Fruit fly (Drosophila melanogaster) whole organism, pupa: Measurements from ENCODE around the gene CG7872.

ENCODE experiments used
- CG10348 ChIP-seq: fragments of 200-800 bp; sonication (Bioruptor generic); IDR thresholded peaks from 2 replicates; pipeline ENCODE4 v1.3.6; 2022; ENCODE audit warnings: missing biosample characterization, missing genetic modification characterization
- CG12605 ChIP-seq: fragments of 200-800 bp; sonication (Bioruptor generic); IDR thresholded peaks from 2 replicates; pipeline ENCODE4 v1.3.6; 2022; ENCODE audit warnings: missing biosample characterization, missing genetic modification characterization
- CG13204 ChIP-seq: fragments of 200-800 bp; sonication (Bioruptor generic); optimal IDR thresholded peaks from 2 replicates; lab custom pipeline; 2018; ENCODE audit warnings: missing biosample characterization, mild to moderate bottlenecking, missing genetic modification characterization, moderate library complexity
- CG14655 ChIP-seq: fragments of 200-800 bp; sonication (Bioruptor generic); optimal IDR thresholded peaks from 3 replicates; lab custom pipeline; 2017; ENCODE audit warnings: mild to moderate bottlenecking, missing biosample characterization, missing genetic modification reagents, missing genetic modification characterization
- CG15710 ChIP-seq: fragments of 200-800 bp; sonication (Bioruptor generic); optimal IDR thresholded peaks from 2 replicates; lab custom pipeline; 2018; ENCODE audit warnings: missing biosample characterization, mild to moderate bottlenecking, missing genetic modification characterization, moderate library complexity
- CG17806 ChIP-seq: fragments of 200-800 bp; sonication (Bioruptor generic); optimal IDR thresholded peaks from 2 replicates; lab custom pipeline; 2018; ENCODE audit warnings: missing biosample characterization, mild to moderate bottlenecking, missing genetic modification characterization, moderate library complexity
- CG32121 ChIP-seq: fragments of 200-800 bp; sonication (Bioruptor generic); IDR thresholded peaks from 2 replicates; pipeline ENCODE4 v1.3.6; 2022; ENCODE audit warnings: missing biosample characterization, missing genetic modification characterization
- CG34367 ChIP-seq: fragments of 200-800 bp; sonication (Bioruptor generic); optimal IDR thresholded peaks from 2 replicates; lab custom pipeline; 2018; ENCODE audit warnings: missing biosample characterization, mild to moderate bottlenecking, missing genetic modification characterization
- CG4496 ChIP-seq: fragments of 200-800 bp; sonication (Bioruptor generic); IDR thresholded peaks from 3 replicates; pipeline ENCODE4 v1.3.6; 2022; ENCODE audit warnings: missing biosample characterization, missing genetic modification characterization
- CG8159 ChIP-seq: fragments of 200-800 bp; sonication (Bioruptor generic); optimal IDR thresholded peaks from 3 replicates; lab custom pipeline; 2018; ENCODE audit warnings: missing biosample characterization, mild to moderate bottlenecking, missing genetic modification characterization, moderate library complexity
- CG8301 ChIP-seq: fragments of 200-800 bp; sonication (Bioruptor generic); optimal IDR thresholded peaks from 2 replicates; lab custom pipeline; 2018; ENCODE audit warnings: missing biosample characterization, mild to moderate bottlenecking, missing genetic modification characterization
- CG9948 ChIP-seq: fragments of 200-800 bp; sonication (Bioruptor generic); optimal IDR thresholded peaks from 2 replicates; lab custom pipeline; 2018; ENCODE audit warnings: missing biosample characterization, mild to moderate bottlenecking, missing genetic modification characterization, moderate library complexity
- D1 ChIP-seq: fragments of 200-800 bp; sonication (Bioruptor generic); optimal IDR thresholded peaks from 2 replicates; lab custom pipeline; 2018; ENCODE audit warnings: missing biosample characterization, mild to moderate bottlenecking, missing genetic modification characterization, moderate library complexity
- EcR ChIP-seq: fragments of 200-800 bp; sonication (Bioruptor generic); optimal IDR thresholded peaks from 3 replicates; lab custom pipeline; 2019; ENCODE audit warnings: missing biosample characterization, missing genetic modification characterization, mild to moderate bottlenecking, moderate library complexity, missing genetic modification reagents
- Ets98B ChIP-seq: fragments of 200-800 bp; sonication (Bioruptor generic); IDR thresholded peaks from 2 replicates; pipeline ENCODE4 v1.3.6; 2022; ENCODE audit warnings: missing biosample characterization, missing genetic modification characterization
- Pif1A ChIP-seq: fragments of 200-800 bp; sonication (Bioruptor generic); optimal IDR thresholded peaks from 3 replicates; lab custom pipeline; 2016; ENCODE audit warnings: missing biosample characterization, missing genetic modification characterization
- Pif1B ChIP-seq: fragments of 200-800 bp; sonication (Bioruptor generic); optimal IDR thresholded peaks from 3 replicates; lab custom pipeline; 2016; ENCODE audit warnings: missing biosample characterization, missing genetic modification characterization
- Snoo ChIP-seq: fragments of 200-800 bp; sonication (Bioruptor generic); optimal IDR thresholded peaks from 3 replicates; lab custom pipeline; 2017; ENCODE audit warnings: missing biosample characterization, mild to moderate bottlenecking, missing genetic modification characterization, inconsistent platforms
- fd96Ca ChIP-seq: fragments of 200-800 bp; sonication (Bioruptor generic); IDR thresholded peaks from 3 replicates; pipeline ENCODE4 v1.3.6; 2022; ENCODE audit warnings: missing biosample characterization, missing genetic modification characterization
- gl ChIP-seq: fragments of 200-800 bp; sonication (Bioruptor generic); optimal IDR thresholded peaks from 2 replicates; lab custom pipeline; 2018; ENCODE audit warnings: missing biosample characterization, mild to moderate bottlenecking, missing genetic modification characterization
- rn ChIP-seq: fragments of 200-800 bp; sonication (Bioruptor generic); IDR thresholded peaks from 2 replicates; pipeline ENCODE4 v1.3.6; 2022; ENCODE audit warnings: missing biosample characterization, missing genetic modification characterization

Gene CG7872

DNA sequence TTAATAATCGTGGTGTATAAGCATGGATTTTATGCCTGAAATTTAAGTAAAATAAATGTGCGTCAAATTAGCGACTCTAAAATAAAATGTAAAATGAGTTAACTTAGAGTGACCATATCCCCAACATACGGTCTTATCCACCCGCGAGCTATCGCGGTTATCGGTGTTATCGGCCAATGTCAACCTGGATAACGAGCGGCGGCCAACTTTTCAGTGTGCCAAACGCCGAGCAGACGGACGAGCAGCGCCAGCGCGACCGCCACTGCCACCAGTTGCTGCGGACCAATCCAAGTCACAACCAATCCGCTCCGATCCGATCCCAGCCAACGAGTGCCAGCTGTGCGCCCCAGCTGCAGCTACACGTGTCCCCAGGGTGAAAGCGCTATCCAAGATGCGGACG lies at the start of gene CG7872, which contains the start of gene cerv:
Gene CG7872 (plus strand): TSS at position 163 of the 400 bp plus-strand sequence.
Gene cerv (minus strand): TSS at position 129 of the 400 bp plus-strand sequence.
- peak; percentile 63; the same call in 2 of the 3 replicates for TF ChIP-seq CG4496 (GFP tag; lab: Robert Waterston, UW)
- TF ChIP-seq rn: no peak
- TF ChIP-seq, all 21 proteins: peak for 1

DNA sequence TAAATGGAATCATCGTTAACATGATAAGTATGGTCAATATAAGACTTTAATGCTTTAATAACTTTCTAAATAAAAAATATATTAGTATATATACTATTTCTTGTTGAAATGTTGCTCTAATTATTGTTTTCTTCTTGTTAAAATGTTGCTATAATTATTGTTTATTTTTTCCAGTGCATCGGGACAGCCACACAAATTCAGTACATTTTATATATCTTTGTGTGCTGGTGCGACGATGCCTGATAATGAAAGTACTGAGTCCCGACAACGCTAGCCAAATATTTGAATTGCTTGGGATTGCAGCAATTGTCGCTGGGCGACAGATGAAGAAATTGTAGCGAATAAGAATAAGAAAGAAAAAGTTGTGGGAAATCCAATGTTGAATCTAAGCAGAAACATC lies 48.8 kb upstream of the CG7872 start:
- TF ChIP-seq gl (tag; lab: Kevin White, UChicago) (no peak), CG15710 (tag; lab: Kevin White, UChicago) (peak; percentile 24), Ets98B (GFP tag; lab: Robert Waterston, UW) (no peak), CG34367 (tag; lab: Kevin White, UChicago) (no peak), rn (no peak), CG17806 (tag; lab: Kevin White, UChicago) (peak; percentile 28), CG9948 (tag; lab: Kevin White, UChicago) (peak; percentile 22), CG10348 (GFP tag; lab: Robert Waterston, UW) (no peak), EcR (GFP tag; lab: Kevin White, UChicago) (no peak), CG13204 (GFP tag; lab: Kevin White, UChicago) (no peak), Pif1B (GFP tag; lab: Kevin White, UChicago) (no peak), CG32121 (GFP tag; lab: Robert Waterston, UW) (no peak), CG8159 (peak; percentile 51)

DNA sequence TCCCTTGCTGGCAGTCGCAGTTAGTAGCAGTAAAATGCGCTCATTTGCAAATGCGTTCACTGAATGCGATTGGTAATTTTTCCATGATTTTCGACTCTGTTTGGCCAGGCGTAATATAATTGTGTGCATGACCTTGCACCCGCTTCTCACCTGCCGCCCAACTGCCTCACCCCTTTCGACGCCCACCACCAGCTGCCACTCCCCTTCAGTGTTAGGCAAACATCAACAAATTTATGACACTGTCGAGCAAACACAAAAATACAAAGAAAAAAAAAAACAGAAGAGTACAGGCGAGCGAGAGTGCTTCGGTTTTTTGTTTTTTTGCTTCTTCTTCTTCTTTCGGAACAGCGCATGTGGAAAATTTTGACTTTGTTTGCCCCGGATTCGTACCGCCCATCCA lies 48.0 kb upstream of the CG7872 start:
- TF ChIP-seq CG34367 (tag; lab: Kevin White, UChicago): no peak
- TF ChIP-seq D1 (tag; lab: Kevin White, UChicago): no peak
- TF ChIP-seq CG17806 (tag; lab: Kevin White, UChicago): no peak
- TF ChIP-seq EcR (GFP tag; lab: Kevin White, UChicago): no peak
- no peak for TF ChIP-seq Ets98B (GFP tag; lab: Robert Waterston, UW)
- TF ChIP-seq CG14655 (GFP tag; lab: Kevin White, UChicago): no peak
- no peak for TF ChIP-seq fd96Ca (GFP tag; lab: Robert Waterston, UW)
- TF ChIP-seq CG13204 (GFP tag; lab: Kevin White, UChicago): no peak
- TF ChIP-seq CG15710 (tag; lab: Kevin White, UChicago): no peak
- TF ChIP-seq CG10348 (GFP tag; lab: Robert Waterston, UW): no peak
- no peak for TF ChIP-seq CG8301 (tag; lab: Kevin White, UChicago)
- no peak for TF ChIP-seq Snoo (tag; lab: Kevin White, UChicago)
- TF ChIP-seq Pif1A (GFP tag; lab: Kevin White, UChicago): no peak
- TF ChIP-seq gl (tag; lab: Kevin White, UChicago): no peak
- no peak for TF ChIP-seq CG8159
- TF ChIP-seq Pif1B (GFP tag; lab: Kevin White, UChicago): no peak

DNA sequence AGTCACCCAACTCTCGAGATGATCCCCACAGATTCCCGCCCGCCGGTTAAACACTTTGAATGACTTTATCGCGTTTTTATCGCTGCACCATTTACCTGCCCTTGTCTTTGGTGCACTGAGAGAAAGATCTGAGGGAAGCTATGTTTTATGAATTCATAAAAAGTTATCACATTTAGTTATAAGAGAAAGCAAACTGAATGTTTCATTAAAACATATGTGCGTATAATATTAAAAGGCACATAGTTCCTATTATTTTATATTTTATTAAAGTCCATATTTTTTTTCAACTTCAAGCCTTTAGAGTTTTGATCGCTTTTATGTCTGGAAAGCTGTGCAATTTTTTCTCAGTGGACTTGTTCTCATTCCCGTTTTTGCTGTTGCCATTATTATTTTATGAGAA lies 47.6 kb upstream of the CG7872 start:
- no peak for TF ChIP-seq CG32121 (GFP tag; lab: Robert Waterston, UW)
- TF ChIP-seq Pif1B (GFP tag; lab: Kevin White, UChicago): peak; percentile 41
- no peak for TF ChIP-seq fd96Ca (GFP tag; lab: Robert Waterston, UW)
- TF ChIP-seq CG14655 (GFP tag; lab: Kevin White, UChicago): peak; percentile 19
- no peak for TF ChIP-seq CG4496 (GFP tag; lab: Robert Waterston, UW)
- peak; percentile 57 for TF ChIP-seq CG15710 (tag; lab: Kevin White, UChicago)
- TF ChIP-seq CG12605: no peak
- TF ChIP-seq Ets98B (GFP tag; lab: Robert Waterston, UW): no peak
- TF ChIP-seq EcR (GFP tag; lab: Kevin White, UChicago): no peak
- no peak for TF ChIP-seq CG13204 (GFP tag; lab: Kevin White, UChicago)
- TF ChIP-seq D1 (tag; lab: Kevin White, UChicago): no peak
- peak; percentile 66 for TF ChIP-seq CG8159
- peak; percentile 43 for TF ChIP-seq CG17806 (tag; lab: Kevin White, UChicago)
- TF ChIP-seq CG34367 (tag; lab: Kevin White, UChicago): peak; percentile 22
- no peak for TF ChIP-seq CG8301 (tag; lab: Kevin White, UChicago)
- TF ChIP-seq rn: no peak
- TF ChIP-seq gl (tag; lab: Kevin White, UChicago): no peak
- TF ChIP-seq CG10348 (GFP tag; lab: Robert Waterston, UW): no peak
- peak; percentile 29 for TF ChIP-seq CG9948 (tag; lab: Kevin White, UChicago)
- peak; percentile 36 for TF ChIP-seq Pif1A (GFP tag; lab: Kevin White, UChicago)
- TF ChIP-seq Snoo (tag; lab: Kevin White, UChicago): peak; percentile 46

DNA sequence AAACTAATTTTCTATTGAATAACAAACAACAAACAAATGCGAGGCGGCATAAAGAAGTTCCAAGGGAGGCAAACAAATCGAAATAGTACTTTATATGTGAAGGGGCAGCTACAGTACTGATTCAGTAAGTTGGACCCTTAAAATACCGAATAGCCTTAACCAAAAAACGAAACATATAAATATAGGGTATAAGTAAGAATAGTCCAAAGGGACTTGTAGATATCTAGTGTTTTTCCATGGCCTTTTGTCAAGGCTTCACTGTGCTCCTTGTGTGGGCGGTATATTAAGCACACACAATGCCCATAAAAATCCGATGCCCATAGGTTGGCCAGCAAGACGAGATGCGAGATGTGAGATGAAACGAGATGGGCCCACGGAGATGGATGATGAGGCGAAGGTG lies 45.9 kb upstream of the CG7872 start:
- TF ChIP-seq gl (tag; lab: Kevin White, UChicago) (no peak), Snoo (tag; lab: Kevin White, UChicago) (no peak), CG8301 (tag; lab: Kevin White, UChicago) (no peak), rn (no peak), CG8159 (no peak), CG13204 (GFP tag; lab: Kevin White, UChicago) (no peak), CG12605 (no peak), CG34367 (tag; lab: Kevin White, UChicago) (no peak), CG9948 (tag; lab: Kevin White, UChicago) (no peak), Pif1B (GFP tag; lab: Kevin White, UChicago) (no peak), CG4496 (GFP tag; lab: Robert Waterston, UW) (no peak), CG10348 (GFP tag; lab: Robert Waterston, UW) (no peak), Ets98B (GFP tag; lab: Robert Waterston, UW) (no peak), CG14655 (GFP tag; lab: Kevin White, UChicago) (no peak), EcR (GFP tag; lab: Kevin White, UChicago) (no peak)
- TF ChIP-seq, all 21 proteins: peak for 0
